Worm (Caenorhabditis elegans): ENCODE data around the gene srh-275.

DNA sequence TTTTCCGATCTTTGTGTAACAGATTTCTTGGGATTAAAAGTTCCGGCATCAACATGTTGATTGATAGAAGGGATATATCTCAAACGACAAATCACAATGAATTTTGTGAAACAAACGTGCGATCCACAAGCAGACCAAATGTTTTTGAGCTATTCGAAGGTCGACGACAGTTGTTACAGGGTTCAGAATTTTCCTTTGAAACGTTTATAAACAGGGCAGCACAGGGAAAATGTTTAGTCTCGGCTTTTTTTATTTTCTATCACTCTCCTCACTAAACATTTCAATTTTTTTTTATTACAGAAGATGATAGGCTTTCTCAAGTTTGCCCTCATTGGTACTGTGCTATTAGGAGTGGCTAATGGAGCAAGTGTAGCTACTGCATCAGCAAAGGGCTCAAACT is 12.1 kb downstream of the srh-275 start, which contains the start of gene exc-13:
- TF ChIP-seq mdl-1 (tag; optimal IDR thresholded peaks at IDR 0.05) (no peak), nhr-12 (tag; optimal IDR thresholded peaks at IDR 0.05) (no peak), zag-1 (tag; optimal IDR thresholded peaks at IDR 0.05) (no peak), peb-1 (tag; optimal IDR thresholded peaks at IDR 0.05) (no peak), fos-1 (tag; optimal IDR thresholded peaks at IDR 0.05) (no peak), dmd-4 (tag; optimal IDR thresholded peaks at IDR 0.05) (no peak), nhr-6 (tag; optimal IDR thresholded peaks at IDR 0.05) (no peak), egl-27 (tag; optimal IDR thresholded peaks at IDR 0.05) (no peak)

Measured in whole organism, L2 larva.